Fruit fly (Drosophila melanogaster) whole organism, prepupa: ENCODE data around the gene CG12112.

Experiments used
- Blimp-1 ChIP-seq: fragments of 200-800 bp; sonication (Bioruptor generic); optimal IDR thresholded peaks from 3 replicates; lab custom pipeline; 2017; ENCODE audit warnings: missing biosample characterization, missing genetic modification characterization, mild to moderate bottlenecking, moderate library complexity, missing genetic modification reagents
- CG10631 ChIP-seq: fragments of 200-800 bp; sonication (Bioruptor generic); optimal IDR thresholded peaks from 2 replicates; lab custom pipeline; 2016; ENCODE audit warnings: missing biosample characterization, missing genetic modification characterization
- CG10669 ChIP-seq: fragments of 200-800 bp; sonication (Bioruptor generic); optimal IDR thresholded peaks from 3 replicates; lab custom pipeline; 2018; ENCODE audit warnings: missing biosample characterization, mild to moderate bottlenecking, missing genetic modification characterization, moderate library complexity
- CG11294 ChIP-seq: fragments of 200-800 bp; sonication (Bioruptor generic); IDR thresholded peaks from 2 replicates; pipeline ENCODE4 v1.3.6; 2022; ENCODE audit warnings: missing biosample characterization, missing genetic modification characterization
- CG11762 ChIP-seq: fragments of 200-800 bp; sonication (Bioruptor generic); optimal IDR thresholded peaks from 3 replicates; lab custom pipeline; 2016; ENCODE audit warnings: missing biosample characterization, missing genetic modification characterization; ENCODE audit not compliant: insufficient read depth
- CG11902 ChIP-seq: fragments of 200-800 bp; sonication (Bioruptor generic); optimal IDR thresholded peaks from 3 replicates; lab custom pipeline; 2016; ENCODE audit warnings: missing biosample characterization, missing genetic modification characterization
- CG3032 ChIP-seq: fragments of 200-800 bp; optimal IDR thresholded peaks from 2 replicates; lab custom pipeline; 2019; ENCODE audit warnings: missing biosample characterization, mild to moderate bottlenecking, missing genetic modification characterization, moderate library complexity
- CG31627 ChIP-seq: fragments of 200-800 bp; sonication (Bioruptor generic); optimal IDR thresholded peaks from 3 replicates; lab custom pipeline; 2016; ENCODE audit warnings: missing biosample characterization, missing genetic modification characterization
- CG32006 ChIP-seq: fragments of 200-800 bp; sonication (Bioruptor generic); optimal IDR thresholded peaks from 3 replicates; lab custom pipeline; 2017; ENCODE audit warnings: missing biosample characterization, mild to moderate bottlenecking, missing genetic modification characterization
- CG3919 ChIP-seq: fragments of 200-800 bp; sonication (Bioruptor generic); optimal IDR thresholded peaks from 3 replicates; lab custom pipeline; 2016; ENCODE audit warnings: missing biosample characterization, missing genetic modification characterization
- CG4318 ChIP-seq: fragments of 200-800 bp; sonication (Bioruptor generic); optimal IDR thresholded peaks from 3 replicates; lab custom pipeline; 2017; ENCODE audit warnings: missing biosample characterization, mild to moderate bottlenecking, missing genetic modification characterization
- CG6163 ChIP-seq: fragments of 200-800 bp; sonication (Bioruptor generic); IDR thresholded peaks from 3 replicates; pipeline ENCODE4 v1.3.6; 2022; ENCODE audit warnings: missing biosample characterization, missing genetic modification characterization
- CG6276 ChIP-seq: fragments of 200-800 bp; sonication (Bioruptor generic); optimal IDR thresholded peaks from 2 replicates; lab custom pipeline; 2017; ENCODE audit warnings: missing biosample characterization, mild to moderate bottlenecking, missing genetic modification characterization
- CG6792 ChIP-seq: fragments of 200-800 bp; sonication (Bioruptor generic); optimal IDR thresholded peaks from 3 replicates; lab custom pipeline; 2016; ENCODE audit warnings: missing biosample characterization, missing genetic modification characterization
- CG6808 ChIP-seq: fragments of 200-800 bp; sonication (Bioruptor generic); optimal IDR thresholded peaks from 3 replicates; lab custom pipeline; 2017; ENCODE audit warnings: missing biosample characterization, missing genetic modification characterization, mild to moderate bottlenecking, moderate library complexity, missing genetic modification reagents
- CG6854 ChIP-seq: fragments of 200-800 bp; sonication (Bioruptor generic); optimal IDR thresholded peaks from 2 replicates; lab custom pipeline; 2017; ENCODE audit warnings: missing biosample characterization, mild to moderate bottlenecking, missing genetic modification characterization
- CG7368 ChIP-seq: fragments of 200-800 bp; sonication (Bioruptor generic); optimal IDR thresholded peaks from 3 replicates; lab custom pipeline; 2016; ENCODE audit warnings: missing biosample characterization, missing genetic modification characterization
- CG8119 ChIP-seq: fragments of 200-800 bp; sonication (Bioruptor generic); IDR thresholded peaks from 3 replicates; pipeline ENCODE4 v1.3.6; 2022; ENCODE audit warnings: missing biosample characterization, missing genetic modification characterization
- CG8632 ChIP-seq: fragments of 200-800 bp; sonication (Bioruptor generic); optimal IDR thresholded peaks from 3 replicates; lab custom pipeline; 2016; ENCODE audit warnings: missing biosample characterization, missing genetic modification characterization
- CG9139 ChIP-seq: fragments of 200-800 bp; sonication (Bioruptor generic); optimal IDR thresholded peaks from 3 replicates; lab custom pipeline; 2017; ENCODE audit warnings: missing biosample characterization, mild to moderate bottlenecking, missing genetic modification characterization
- Eip75B ChIP-seq: fragments of 200-800 bp; sonication (Bioruptor generic); optimal IDR thresholded peaks from 3 replicates; lab custom pipeline; 2016; ENCODE audit warnings: missing biosample characterization, missing genetic modification characterization
- Eip78C ChIP-seq: fragments of 200-800 bp; sonication (Bioruptor generic); peaks from one replicate; lab custom pipeline; 2016; ENCODE audit warnings: missing biosample characterization, missing genetic modification characterization
- Ets21C ChIP-seq: fragments of 200-800 bp; sonication (Bioruptor generic); optimal IDR thresholded peaks from 3 replicates; lab custom pipeline; 2016; ENCODE audit warnings: missing biosample characterization, missing genetic modification characterization
- Ets96B ChIP-seq: fragments of 200-800 bp; optimal IDR thresholded peaks from 2 replicates; lab custom pipeline; 2019; ENCODE audit warnings: missing biosample characterization, mild to moderate bottlenecking, missing genetic modification characterization, moderate library complexity
- Gug ChIP-seq: fragments of 200-800 bp; sonication (Bioruptor generic); IDR thresholded peaks from 2 replicates; pipeline ENCODE4 v1.3.6; 2022; ENCODE audit warnings: missing biosample characterization, missing genetic modification characterization
- Hr38 ChIP-seq: sonication (Bioruptor generic); optimal IDR thresholded peaks from 2 replicates; lab custom pipeline; 2016; ENCODE audit warnings: missing biosample characterization, missing genetic modification characterization
- Lpt ChIP-seq: fragments of 200-800 bp; sonication (Bioruptor generic); optimal IDR thresholded peaks from 3 replicates; lab custom pipeline; 2016; ENCODE audit warnings: missing biosample characterization, missing genetic modification characterization
- Met ChIP-seq: fragments of 200-800 bp; sonication (Bioruptor generic); optimal IDR thresholded peaks from 3 replicates; lab custom pipeline; 2016; ENCODE audit warnings: missing biosample characterization, missing genetic modification characterization
- Smox ChIP-seq: fragments of 200-800 bp; sonication (Bioruptor generic); optimal IDR thresholded peaks from 3 replicates; lab custom pipeline; 2016; ENCODE audit warnings: missing biosample characterization, missing genetic modification characterization
- Sox102F ChIP-seq: fragments of 200-800 bp; sonication (Bioruptor generic); optimal IDR thresholded peaks from 2 replicates; lab custom pipeline; 2016; ENCODE audit warnings: missing biosample characterization, mild to moderate bottlenecking, missing genetic modification characterization
- Sox14 ChIP-seq: fragments of 200-800 bp; sonication (Bioruptor generic); optimal IDR thresholded peaks from 3 replicates; lab custom pipeline; 2016; ENCODE audit warnings: missing biosample characterization, missing genetic modification characterization
- acj6 ChIP-seq: fragments of 200-800 bp; sonication (Bioruptor generic); optimal IDR thresholded peaks from 3 replicates; lab custom pipeline; 2016; ENCODE audit warnings: missing biosample characterization, missing genetic modification characterization
- cyc ChIP-seq: fragments of 200-800 bp; sonication (Bioruptor generic); optimal IDR thresholded peaks from 3 replicates; lab custom pipeline; 2016; ENCODE audit warnings: missing biosample characterization, missing genetic modification characterization
- dac ChIP-seq: fragments of 200-800 bp; sonication (Bioruptor generic); optimal IDR thresholded peaks from 2 replicates; lab custom pipeline; 2017; ENCODE audit warnings: missing biosample characterization, mild to moderate bottlenecking, missing genetic modification characterization
- dsx ChIP-seq: fragments of 200-800 bp; optimal IDR thresholded peaks from 3 replicates; lab custom pipeline; 2019; ENCODE audit warnings: missing biosample characterization, mild to moderate bottlenecking, missing genetic modification characterization, moderate library complexity; ENCODE audit not compliant: poor library complexity, severe bottlenecking
- esn ChIP-seq: fragments of 200-800 bp; sonication (Bioruptor generic); optimal IDR thresholded peaks from 2 replicates; lab custom pipeline; 2016; ENCODE audit warnings: missing biosample characterization, mild to moderate bottlenecking, missing genetic modification characterization, moderate library complexity
- fd59A ChIP-seq: fragments of 200-800 bp; sonication (Bioruptor generic); optimal IDR thresholded peaks from 2 replicates; lab custom pipeline; 2017; ENCODE audit warnings: missing biosample characterization, mild to moderate bottlenecking, missing genetic modification characterization, missing genetic modification reagents
- fkh ChIP-seq: fragments of 200-800 bp; sonication (Bioruptor generic); optimal IDR thresholded peaks from 3 replicates; lab custom pipeline; 2017; ENCODE audit warnings: missing biosample characterization, mild to moderate bottlenecking, missing genetic modification characterization, moderate library complexity
- lz ChIP-seq: fragments of 200-800 bp; sonication (Bioruptor generic); optimal IDR thresholded peaks from 3 replicates; lab custom pipeline; 2016; ENCODE audit warnings: missing biosample characterization, missing genetic modification characterization
- net ChIP-seq: fragments of 200-800 bp; sonication (Bioruptor generic); optimal IDR thresholded peaks from 3 replicates; lab custom pipeline; 2016; ENCODE audit warnings: missing biosample characterization, missing genetic modification characterization
- salr ChIP-seq, 2 experiments: fragments of 200-800 bp; sonication (Bioruptor generic); optimal IDR thresholded peaks; 3 replicates each; lab custom pipeline; 2016 to 2018; ENCODE audit warnings: missing biosample characterization in 2 of 2, missing genetic modification characterization in 2 of 2, mild to moderate bottlenecking in 1 of 2
- spab ChIP-seq: fragments of 200-800 bp; sonication (Bioruptor generic); optimal IDR thresholded peaks from 2 replicates; lab custom pipeline; 2017; ENCODE audit warnings: missing biosample characterization, mild to moderate bottlenecking, missing genetic modification characterization, missing genetic modification reagents
- ss ChIP-seq, 2 experiments: fragments of 200-800 bp; sonication (Bioruptor generic); optimal IDR thresholded peaks; 2 replicates in 1 of 2; 3 replicates in 1 of 2; lab custom pipeline; 2017 to 2018; ENCODE audit warnings: mild to moderate bottlenecking in 2 of 2, missing biosample characterization in 2 of 2, missing genetic modification characterization in 2 of 2, moderate library complexity in 1 of 2
- svp ChIP-seq: fragments of 200-800 bp; sonication (Bioruptor generic); peaks from one replicate; lab custom pipeline; 2016; ENCODE audit warnings: missing biosample characterization, missing genetic modification characterization
- vri ChIP-seq: fragments of 200-800 bp; sonication (Bioruptor generic); optimal IDR thresholded peaks from 3 replicates; lab custom pipeline; 2016; ENCODE audit warnings: missing biosample characterization, mild to moderate bottlenecking, missing genetic modification characterization

The CG12112 gene

DNA sequence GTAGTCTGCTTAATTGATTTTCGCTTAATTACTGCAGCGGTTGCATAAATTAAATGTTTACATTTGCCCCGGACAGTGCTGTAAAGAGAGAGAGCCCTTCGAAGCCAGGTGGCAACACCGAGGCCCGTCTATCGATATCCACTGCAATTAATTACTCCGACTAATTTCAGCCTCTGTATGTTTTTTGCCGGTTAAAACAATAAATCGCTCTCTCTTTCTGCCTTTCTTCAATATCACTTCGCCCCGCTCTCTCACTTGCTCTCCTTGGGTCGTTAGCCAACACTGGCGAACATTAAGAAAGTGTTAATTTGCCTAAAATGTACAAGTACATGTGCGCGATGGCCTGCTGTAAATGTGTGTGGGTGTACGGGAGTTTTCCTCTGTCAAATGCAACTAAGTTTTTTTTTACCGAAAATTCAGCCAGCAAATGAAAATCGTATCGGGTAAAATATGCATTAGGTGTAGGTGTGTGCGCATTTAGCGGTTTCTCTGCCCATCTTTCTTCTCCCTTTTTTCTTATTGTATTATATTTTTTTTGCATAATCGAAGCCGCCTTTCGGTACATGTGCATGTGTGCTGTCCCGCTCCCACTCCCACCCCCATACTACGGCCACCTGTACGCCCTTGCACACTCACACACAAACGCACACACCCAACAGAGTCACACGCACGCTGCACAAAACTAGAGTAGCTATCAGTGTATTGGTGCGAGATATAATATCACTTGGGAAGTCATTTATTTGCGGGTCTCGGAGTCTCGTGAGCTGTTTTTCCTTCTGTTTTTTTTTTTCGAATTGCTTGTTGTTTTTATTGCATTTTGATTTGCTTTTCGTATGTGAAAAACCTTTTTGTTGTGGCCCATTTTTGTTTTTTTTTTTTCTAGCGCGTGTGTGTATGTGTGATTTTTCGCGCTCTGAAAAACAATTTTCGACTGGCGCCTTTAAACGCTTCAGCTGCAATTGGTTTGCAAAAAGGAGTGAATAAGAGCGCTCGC is 1.7 kb upstream of the CG12112 start (continued):
- TF ChIP-seq lz (GFP tag; lab: Kevin White, UChicago) (peak; percentile 53), CG9139 (GFP tag; lab: Kevin White, UChicago) (no peak), CG6854 (GFP tag; lab: Kevin White, UChicago) (no peak), Hr38 (GFP tag; lab: Kevin White, UChicago) (no peak), CG10631 (GFP tag; lab: Kevin White, UChicago) (peak; percentile 44), Lpt (GFP tag; lab: Kevin White, UChicago) (no peak), Sox14 (peak; percentile 61), CG8632 (peak; percentile 12), CG6808 (no peak), CG31627 (GFP tag; lab: Kevin White, UChicago) (peak; percentile 37), Met (GFP tag; lab: Kevin White, UChicago) (peak; percentile 46), dac (GFP tag; lab: Kevin White, UChicago) (no peak), CG11294 (no peak; the same call in 1 of the 2 replicates), Ets96B (tag; lab: Kevin White, UChicago) (no peak), CG6163 (GFP tag; lab: Robert Waterston, UW) (no peak; the same call in 2 of the 3 replicates), vri (peak; percentile 81), CG10669 (peak; percentile 20), spab (no peak), dsx (GFP tag; lab: Kevin White, UChicago) (no peak), acj6 (peak; percentile 23), CG7368 (GFP tag; lab: Kevin White, UChicago) (peak; percentile 46), CG11902 (GFP tag; lab: Kevin White, UChicago) (no peak), CG6276 (GFP tag; lab: Kevin White, UChicago) (peak; percentile 51), Ets21C (GFP tag; lab: Kevin White, UChicago) (no peak), ss (GFP tag; optimal IDR thresholded peaks at IDR 0.05; lab: Kevin White, UChicago) (peak; percentile 44 to 50), cyc (peak; percentile 35), CG11762 (GFP tag; lab: Kevin White, UChicago) (no peak), Blimp-1 (peak; percentile 52), CG6792 (no peak), CG3919 (GFP tag; lab: Kevin White, UChicago) (peak; percentile 65)

- TF ChIP-seq net (GFP tag; lab: Kevin White, UChicago), result no peak
- no peak for TF ChIP-seq vri
- TF ChIP-seq Ets21C (GFP tag; lab: Kevin White, UChicago), result peak; percentile 40
- peak; percentile 4 for TF ChIP-seq fd59A (GFP tag; lab: Kevin White, UChicago)
- no peak for TF ChIP-seq CG11294
- no peak for TF ChIP-seq CG32006
- TF ChIP-seq CG11762 (GFP tag; lab: Kevin White, UChicago), result no peak
- TF ChIP-seq Eip75B (GFP tag; lab: Kevin White, UChicago), result no peak
- peak; percentile 53 for TF ChIP-seq CG3032
- no peak for TF ChIP-seq fkh
- no peak for TF ChIP-seq CG6854 (GFP tag; lab: Kevin White, UChicago)
- TF ChIP-seq svp (GFP tag; lab: Kevin White, UChicago), result peak; percentile 83
- TF ChIP-seq Sox102F (GFP tag; lab: Kevin White, UChicago), result peak; percentile 65
- peak; percentile 74 for TF ChIP-seq esn
- TF ChIP-seq Sox14, result peak; percentile 47
- TF ChIP-seq CG7368 (GFP tag; lab: Kevin White, UChicago), result no peak
- TF ChIP-seq Smox (GFP tag; lab: Kevin White, UChicago), result no peak
- TF ChIP-seq Met (GFP tag; lab: Kevin White, UChicago), result peak; percentile 63
- peak; percentile 10 for TF ChIP-seq CG8632
- TF ChIP-seq salr (GFP tag; optimal IDR thresholded peaks at IDR 0.05; lab: Kevin White, UChicago), result no peak
- TF ChIP-seq CG4318 (GFP tag; lab: Kevin White, UChicago), result no peak
- peak; percentile 32; the same call in 1 of the 2 replicates for TF ChIP-seq Gug (GFP tag; lab: Robert Waterston, UW)
- TF ChIP-seq Lpt (GFP tag; lab: Kevin White, UChicago), result no peak
- peak; percentile 33 for TF ChIP-seq CG11902 (GFP tag; lab: Kevin White, UChicago)
- TF ChIP-seq dsx (GFP tag; lab: Kevin White, UChicago), result peak; percentile 56
- TF ChIP-seq CG8119 (GFP tag; lab: Robert Waterston, UW), result no peak
- no peak; the same call in 2 of the 3 replicates for TF ChIP-seq CG6163 (GFP tag; lab: Robert Waterston, UW)
- no peak for TF ChIP-seq CG6276 (GFP tag; lab: Kevin White, UChicago)
- TF ChIP-seq Blimp-1, result peak; percentile 1
- peak; percentile 13 for TF ChIP-seq dac (GFP tag; lab: Kevin White, UChicago)
- peak; percentile 84 for TF ChIP-seq Eip78C (GFP tag; lab: Kevin White, UChicago)
Measured at dm6 chrX:8558762-8559172, 1.2 kb downstream of the CG12112 start, which contains the start of gene IntS4. TSS of gene IntS4 (minus strand) at chrX:8558781.
